Worm (Caenorhabditis elegans) whole organism, L4 larva: ENCODE data around the gene lin-36.

Source experiments
- D1046.2 ChIP-seq: fragments of 200-800 bp; sonication (Bioruptor generic); IDR thresholded peaks from 2 replicates; pipeline ENCODE4 v1.3.6; 2022; ENCODE audit warnings: missing genetic modification characterization, missing compliant biosample characterization
- F37D6.2 ChIP-seq: sonication (generic microtip); optimal IDR thresholded peaks from 2 replicates; lab custom pipeline; 2016; ENCODE audit warnings: mild to moderate bottlenecking, missing genetic modification characterization, missing compliant biosample characterization
- F44E2.7 ChIP-seq: fragments of 200-800 bp; sonication (Bioruptor generic); IDR thresholded peaks from 2 replicates; pipeline ENCODE4 v2.1.2; 2022; ENCODE audit warnings: missing genetic modification characterization, missing compliant biosample characterization
- F49E8.2 ChIP-seq: sonication (generic microtip); optimal IDR thresholded peaks from 2 replicates; lab custom pipeline; 2016; ENCODE audit warnings: missing compliant biosample characterization, mild to moderate bottlenecking, missing genetic modification characterization, borderline replicate concordance
- T20F7.1 ChIP-seq: fragments of 200-800 bp; sonication (Bioruptor generic); optimal IDR thresholded peaks from 2 replicates; lab custom pipeline; 2018; ENCODE audit warnings: mild to moderate bottlenecking, missing genetic modification characterization, missing compliant biosample characterization
- Y105C5A.15 ChIP-seq: fragments of 200-800 bp; sonication (Bioruptor generic); IDR thresholded peaks from 2 replicates; pipeline ENCODE4 v1.3.6; 2022; ENCODE audit warnings: missing genetic modification characterization, missing compliant biosample characterization
- Y5F2A.4 ChIP-seq: fragments of 200-800 bp; sonication (Bioruptor generic); optimal IDR thresholded peaks from 2 replicates; lab custom pipeline; 2018; ENCODE audit warnings: mild to moderate bottlenecking, missing genetic modification characterization, missing compliant biosample characterization
- aha-1 ChIP-seq: fragments of 150-350 bp; peaks from one replicate; lab custom pipeline; 2014; ENCODE audit warnings: missing biosample characterization, missing genetic modification characterization
- ama-1 ChIP-seq: fragments of 150-350 bp; optimal IDR thresholded peaks from 2 replicates; lab custom pipeline; 2014; ENCODE audit warnings: inconsistent platforms, mixed read lengths
- attf-4 ChIP-seq: sonication (generic microtip); optimal IDR thresholded peaks from 3 replicates; lab custom pipeline; 2017; ENCODE audit warnings: missing biosample characterization, missing genetic modification characterization
- ceh-20 ChIP-seq: fragments of 200-800 bp; sonication (Bioruptor generic); IDR thresholded peaks from 2 replicates; pipeline ENCODE4 v1.3.6; 2022; ENCODE audit warnings: missing genetic modification reagents, missing genetic modification characterization, missing compliant biosample characterization
- ceh-28 ChIP-seq: fragments of 150-350 bp; optimal IDR thresholded peaks from 2 replicates; lab custom pipeline; 2014; ENCODE audit warnings: missing biosample characterization, missing genetic modification reagents, missing genetic modification characterization
- ceh-44 ChIP-seq: fragments of 200-800 bp; sonication (Bioruptor generic); IDR thresholded peaks from 2 replicates; pipeline ENCODE4 v1.3.6; 2022; ENCODE audit warnings: missing genetic modification reagents, missing genetic modification characterization, missing compliant biosample characterization
- ces-1 ChIP-seq: fragments of 150-350 bp; sonication (generic microtip); optimal IDR thresholded peaks from 4 replicates; lab custom pipeline; 2014; ENCODE audit warnings: missing biosample characterization, missing genetic modification reagents, missing genetic modification characterization
- cey-2 ChIP-seq: sonication (generic microtip); optimal IDR thresholded peaks from 3 replicates; lab custom pipeline; 2017; ENCODE audit warnings: missing genetic modification characterization, mild to moderate bottlenecking, missing compliant biosample characterization, antibody characterized with exemption, borderline replicate concordance; ENCODE audit not compliant: insufficient read depth
- ctbp-1 ChIP-seq: fragments of 200-800 bp; sonication (Bioruptor generic); IDR thresholded peaks from 2 replicates; pipeline ENCODE4 v1.3.6; 2022; ENCODE audit warnings: missing genetic modification reagents, missing genetic modification characterization, missing compliant biosample characterization
- dmd-9 ChIP-seq: fragments of 200-800 bp; sonication (Bioruptor generic); IDR thresholded peaks from 2 replicates; pipeline ENCODE4 v1.3.6; 2022; ENCODE audit warnings: missing genetic modification reagents, missing genetic modification characterization, missing compliant biosample characterization
- egl-43 ChIP-seq: fragments of 200-800 bp; sonication (Bioruptor generic); IDR thresholded peaks from 2 replicates; pipeline ENCODE4 v1.3.6; 2022; ENCODE audit warnings: missing genetic modification reagents, missing genetic modification characterization, missing compliant biosample characterization
- fkh-10 ChIP-seq: fragments of 150-350 bp; optimal IDR thresholded peaks from 2 replicates; lab custom pipeline; 2014; ENCODE audit warnings: missing biosample characterization, missing genetic modification reagents, missing genetic modification characterization
- hif-1 ChIP-seq, 2 experiments: sonication (generic microtip); optimal IDR thresholded peaks; 2 replicates each; lab custom pipeline; 2016 to 2017; ENCODE audit warnings: missing compliant biosample characterization in 2 of 2, missing genetic modification characterization in 2 of 2, missing genetic modification reagents in 2 of 2, missing genotype in 2 of 2, mild to moderate bottlenecking in 1 of 2
- hmg-1.1 ChIP-seq: fragments of 200-800 bp; sonication (Bioruptor generic); IDR thresholded peaks from 2 replicates; pipeline ENCODE4 v1.3.6; 2022; ENCODE audit warnings: missing genetic modification reagents, missing genetic modification characterization, missing compliant biosample characterization
- jun-1 ChIP-seq: fragments of 150-350 bp; optimal IDR thresholded peaks from 2 replicates; lab custom pipeline; 2014; ENCODE audit warnings: missing biosample characterization, missing genetic modification reagents, missing genetic modification characterization
- lin-15B ChIP-seq: fragments of 150-350 bp; sonication (generic microtip); optimal IDR thresholded peaks from 3 replicates; lab custom pipeline; 2014; ENCODE audit warnings: missing biosample characterization, missing genetic modification characterization
- lsy-2 ChIP-seq, 2 experiments: fragments of 150-350 bp in 1 of 2; sonication (generic microtip) in 1 of 2; optimal IDR thresholded peaks; 2 replicates each; lab custom pipeline; 2014 to 2017; ENCODE audit warnings: missing biosample characterization in 2 of 2, missing genetic modification characterization in 2 of 2
- madf-5 ChIP-seq, 2 experiments: fragments of 200-800 bp; sonication (Bioruptor generic); IDR thresholded peaks; 2 replicates each; pipeline ENCODE4 v1.3.6; 2022; ENCODE audit warnings: missing compliant biosample characterization in 2 of 2, missing genetic modification characterization in 2 of 2
- madf-9 ChIP-seq: fragments of 200-800 bp; sonication (Bioruptor generic); conservative IDR thresholded peaks from 2 replicates; pipeline ENCODE4 v1.3.6; 2022; ENCODE audit warnings: missing genetic modification reagents, missing genetic modification characterization, missing compliant biosample characterization
- mdt-29 ChIP-seq: fragments of 200-800 bp; sonication (Bioruptor generic); IDR thresholded peaks from 2 replicates; pipeline ENCODE4 v1.3.6; 2022; ENCODE audit warnings: missing genetic modification reagents, missing genetic modification characterization, missing compliant biosample characterization
- mxl-3 ChIP-seq: fragments of 200-800 bp; sonication (Bioruptor generic); optimal IDR thresholded peaks from 2 replicates; lab custom pipeline; 2018; ENCODE audit warnings: mild to moderate bottlenecking, missing genetic modification characterization, missing compliant biosample characterization
- nhr-10 ChIP-seq: fragments of 150-350 bp; optimal IDR thresholded peaks from 2 replicates; lab custom pipeline; 2014; ENCODE audit warnings: missing biosample characterization, missing genetic modification characterization
- nhr-102 ChIP-seq: sonication (generic microtip); optimal IDR thresholded peaks from 2 replicates; lab custom pipeline; 2016; ENCODE audit warnings: mild to moderate bottlenecking, missing genetic modification characterization, moderate library complexity, missing compliant biosample characterization
- nhr-28 ChIP-seq: fragments of 150-350 bp; optimal IDR thresholded peaks from 2 replicates; lab custom pipeline; 2014; ENCODE audit warnings: missing biosample characterization, missing genetic modification characterization
- nhr-42 ChIP-seq: fragments of 200-800 bp; sonication (Bioruptor generic); IDR thresholded peaks from 2 replicates; pipeline ENCODE4 v1.3.6; 2022; ENCODE audit warnings: missing genetic modification characterization, missing compliant biosample characterization
- nhr-48 ChIP-seq: sonication (generic microtip); optimal IDR thresholded peaks from 2 replicates; lab custom pipeline; 2016; ENCODE audit warnings: mild to moderate bottlenecking, missing genetic modification characterization, missing compliant biosample characterization
- nhr-76 ChIP-seq: fragments of 150-350 bp; optimal IDR thresholded peaks from 2 replicates; lab custom pipeline; 2014; ENCODE audit warnings: missing biosample characterization, missing genetic modification characterization
- pha-4 ChIP-seq, 2 experiments: fragments of 150-350 bp in 1 of 2; fragments of 200-800 bp in 1 of 2; sonication (Bioruptor generic) in 1 of 2; IDR thresholded peaks in 1 of 2; optimal IDR thresholded peaks in 1 of 2; 2 replicates each; pipeline versions ENCODE4 v1.3.6 to Lab custom; 2014 to 2022; ENCODE audit warnings: missing genetic modification characterization in 2 of 2, missing genetic modification reagents in 2 of 2, missing biosample characterization in 1 of 2, missing compliant biosample characterization in 1 of 2
- php-3 ChIP-seq: fragments of 200-800 bp; sonication (Bioruptor generic); IDR thresholded peaks from 2 replicates; pipeline ENCODE4 v1.3.6; 2022; ENCODE audit warnings: missing genetic modification reagents, missing genetic modification characterization, missing compliant biosample characterization
- pqm-1 ChIP-seq: sonication (generic microtip); optimal IDR thresholded peaks from 2 replicates; lab custom pipeline; 2017; ENCODE audit warnings: missing biosample characterization, missing genetic modification characterization
- skn-1 ChIP-seq: fragments of 150-350 bp; optimal IDR thresholded peaks from 2 replicates; lab custom pipeline; 2014; ENCODE audit warnings: missing biosample characterization, missing genetic modification characterization
- snpc-1.2 ChIP-seq: fragments of 200-800 bp; sonication (Bioruptor generic); IDR thresholded peaks from 2 replicates; pipeline ENCODE4 v1.3.6; 2022; ENCODE audit warnings: missing genetic modification reagents, missing genetic modification characterization, missing compliant biosample characterization
- spr-1 ChIP-seq: sonication (generic microtip); optimal IDR thresholded peaks from 2 replicates; lab custom pipeline; 2016; ENCODE audit warnings: mild to moderate bottlenecking, missing genetic modification characterization, missing compliant biosample characterization
- tag-97 ChIP-seq: fragments of 200-800 bp; sonication (Bioruptor generic); IDR thresholded peaks from 2 replicates; pipeline ENCODE4 v1.3.6; 2022; ENCODE audit warnings: missing genetic modification characterization, missing compliant biosample characterization
- unc-62 ChIP-seq, 3 experiments: fragments of 150-350 bp in 1 of 3; sonication (generic microtip); optimal IDR thresholded peaks in 2 of 3; peaks in 1 of 3; 1 replicate in 1 of 3; 2 replicates in 2 of 3; lab custom pipeline; 2014 to 2017; ENCODE audit warnings: missing biosample characterization in 3 of 3, missing genetic modification characterization in 3 of 3, missing genetic modification reagents in 3 of 3, missing genotype in 1 of 3
- zfp-3 ChIP-seq: fragments of 200-800 bp; sonication (Bioruptor generic); conservative IDR thresholded peaks from 2 replicates; pipeline ENCODE4 v1.3.6; 2022; ENCODE audit warnings: missing genetic modification reagents, missing genetic modification characterization, missing compliant biosample characterization
- zip-11 ChIP-seq: fragments of 200-800 bp; sonication (Bioruptor generic); IDR thresholded peaks from 2 replicates; pipeline ENCODE4 v1.3.6; 2022; ENCODE audit warnings: missing genetic modification characterization, missing compliant biosample characterization
- zip-2 ChIP-seq: fragments of 150-350 bp; optimal IDR thresholded peaks from 2 replicates; lab custom pipeline; 2014; ENCODE audit warnings: missing biosample characterization, missing genetic modification characterization

Gene lin-36

DNA sequence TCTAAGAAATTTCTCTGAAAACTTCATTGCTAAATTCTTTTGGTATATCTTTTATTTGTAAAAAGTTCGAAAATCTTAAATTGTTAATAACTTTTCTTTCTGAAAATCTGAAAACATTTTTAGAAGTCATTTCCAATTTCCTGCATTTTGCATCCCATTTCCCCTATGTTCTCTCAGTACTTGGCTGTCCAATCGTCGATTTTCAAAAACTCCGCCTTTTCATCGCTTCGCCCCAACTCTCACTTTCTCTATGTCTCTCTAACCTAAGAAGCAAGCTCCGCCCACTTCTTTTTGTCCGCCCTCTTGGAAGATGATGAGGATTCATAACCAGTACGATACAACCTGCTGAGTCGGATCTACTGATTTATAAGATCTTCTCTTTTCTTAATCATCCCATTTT lies 44.4 kb upstream of the lin-36 start:
- no peak for TF ChIP-seq ama-1 (lab: Kevin White, UChicago)
- no peak for TF ChIP-seq tag-97
- TF ChIP-seq fkh-10 (GFP tag; lab: Kevin White, UChicago): no peak
- no peak for TF ChIP-seq ceh-44
- no peak for TF ChIP-seq zip-2
- TF ChIP-seq mdt-29 (GFP tag; lab: Robert Waterston, UW): no peak
- no peak for TF ChIP-seq madf-9 (GFP tag; lab: Robert Waterston, UW)
- no peak for TF ChIP-seq skn-1 (tag; lab: Kevin White, UChicago)
- no peak for TF ChIP-seq ctbp-1 (GFP tag; lab: Robert Waterston, UW)
- no peak for TF ChIP-seq F44E2.7 (GFP tag; lab: Robert Waterston, UW)
- no peak for TF ChIP-seq pha-4 (GFP tag; IDR thresholded peaks at IDR 0.05; lab: Robert Waterston, UW)
- TF ChIP-seq pha-4 (tag; optimal IDR thresholded peaks at IDR 0.05; lab: Kevin White, UChicago): no peak
- TF ChIP-seq mxl-3 (GFP tag; lab: Kevin White, UChicago): no peak
- TF ChIP-seq D1046.2 (GFP tag; lab: Robert Waterston, UW): no peak
- no peak for TF ChIP-seq snpc-1.2 (GFP tag; lab: Robert Waterston, UW)
- TF ChIP-seq, all 104 proteins: peak for 0

DNA sequence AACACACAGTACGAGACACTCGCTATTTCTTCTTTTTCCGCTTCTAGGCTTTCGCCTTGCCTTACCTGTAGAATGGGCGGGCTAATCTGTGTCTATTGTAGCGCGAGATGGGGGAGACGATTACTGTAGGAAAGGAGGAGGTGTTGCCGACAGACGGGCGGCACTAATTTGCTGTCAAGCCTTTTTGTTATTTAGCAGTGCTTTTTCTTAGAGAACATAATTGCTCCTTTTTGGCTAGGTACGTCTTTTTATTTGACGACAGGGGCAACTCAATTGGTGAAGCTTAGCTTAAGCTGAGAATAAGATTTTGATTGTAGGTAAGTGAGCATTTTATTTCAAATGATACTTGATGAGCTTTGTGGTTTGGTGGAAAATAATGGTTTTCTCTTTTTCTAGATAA lies 43.0 kb upstream of the lin-36 start:
- no peak for TF ChIP-seq Y5F2A.4 (GFP tag; lab: Kevin White, UChicago)
- TF ChIP-seq unc-62 (GFP tag; optimal IDR thresholded peaks at IDR 0.05 in 1 of 2; lab: Kevin White, UChicago): peak in 1 of 2 experiments; percentile 95
- TF ChIP-seq unc-62 (tag; optimal IDR thresholded peaks at IDR 0.05; lab: Kevin White, UChicago): no peak

DNA sequence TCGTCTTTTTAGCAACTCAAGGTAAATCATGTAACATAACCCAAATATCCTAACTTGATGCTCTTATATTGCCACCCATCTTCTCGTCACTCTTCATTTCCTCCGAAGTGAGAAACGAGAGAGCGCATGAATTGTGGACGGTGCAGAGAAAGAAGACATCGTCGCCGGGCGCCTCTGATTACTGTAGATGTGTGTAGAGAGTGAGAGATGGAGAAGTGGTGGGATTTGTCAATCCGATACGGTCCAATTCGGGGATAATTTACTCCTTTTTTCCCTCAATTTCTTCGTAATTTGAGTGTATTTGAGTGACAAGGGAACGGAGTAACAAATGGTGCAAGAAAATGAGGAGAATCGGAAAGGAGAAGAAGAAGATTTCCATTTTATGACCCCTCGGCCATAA lies 40.4 kb upstream of the lin-36 start:
- TF ChIP-seq unc-62 (GFP tag; optimal IDR thresholded peaks at IDR 0.05 in 1 of 2; lab: Kevin White, UChicago): peak in 1 of 2 experiments; percentile 96
- no peak for TF ChIP-seq unc-62 (tag; optimal IDR thresholded peaks at IDR 0.05; lab: Kevin White, UChicago)
- TF ChIP-seq nhr-76: no peak
- TF ChIP-seq egl-43 (GFP tag; lab: Robert Waterston, UW): no peak

- TF ChIP-seq fkh-10 (GFP tag; lab: Kevin White, UChicago): no peak
- no peak for TF ChIP-seq attf-4
- no peak for TF ChIP-seq zfp-3
- TF ChIP-seq F49E8.2 (tag; lab: Kevin White, UChicago): no peak
- no peak for TF ChIP-seq F37D6.2 (tag; lab: Kevin White, UChicago)
- TF ChIP-seq nhr-10 (tag; lab: Kevin White, UChicago): no peak
- no peak for TF ChIP-seq mdt-29 (GFP tag; lab: Robert Waterston, UW)
- TF ChIP-seq ceh-28 (tag; lab: Kevin White, UChicago): no peak
- no peak for TF ChIP-seq spr-1 (tag; lab: Kevin White, UChicago)
- TF ChIP-seq php-3 (GFP tag; lab: Robert Waterston, UW): no peak
- TF ChIP-seq madf-5 (GFP tag; IDR thresholded peaks at IDR 0.05; lab: Robert Waterston, UW): no peak
- TF ChIP-seq nhr-102 (tag; lab: Kevin White, UChicago): no peak
- TF ChIP-seq zip-2: no peak
- no peak for TF ChIP-seq zip-11 (GFP tag; lab: Robert Waterston, UW)
- no peak for TF ChIP-seq ceh-20 (GFP tag; lab: Robert Waterston, UW)
- TF ChIP-seq Y105C5A.15: no peak
- TF ChIP-seq dmd-9: no peak
- no peak for TF ChIP-seq nhr-48 (tag; lab: Kevin White, UChicago)
Measured at ce11 chrIII:8051838-8052237, 31.2 kb upstream of the lin-36 start.

DNA sequence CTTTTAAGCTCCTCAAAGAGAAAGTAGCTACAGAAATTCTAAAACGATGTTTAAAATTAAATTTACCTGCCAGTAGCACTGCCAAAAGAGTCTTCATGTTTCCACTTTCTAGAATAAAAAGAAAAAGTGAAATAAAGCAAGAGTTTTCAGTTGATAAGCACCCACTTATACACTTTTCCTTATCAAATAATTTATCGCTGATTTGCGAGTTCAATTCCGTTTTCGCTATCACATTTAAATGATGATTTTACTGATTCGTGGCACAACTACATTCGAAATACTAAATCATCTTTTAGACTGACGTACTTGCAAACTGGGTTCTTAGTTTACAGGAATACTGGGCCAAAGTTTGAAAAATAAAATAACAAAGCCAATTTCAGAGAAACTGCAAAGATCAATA lies 30.3 kb upstream of the lin-36 start, which contains the start of gene K12H4.7:
Gene K12H4.7, minus strand, starts transcription at position 138 of the 400 bp plus-strand sequence.
- peak; percentile 91 for TF ChIP-seq pqm-1 (tag; lab: Kevin White, UChicago)
- no peak for TF ChIP-seq hmg-1.1 (GFP tag; lab: Robert Waterston, UW)
- no peak for TF ChIP-seq nhr-42 (GFP tag; lab: Robert Waterston, UW)
- TF ChIP-seq T20F7.1 (GFP tag; lab: Kevin White, UChicago): peak; percentile 36
- TF ChIP-seq aha-1 (tag; lab: Kevin White, UChicago): peak; percentile 1
- no peak for TF ChIP-seq jun-1 (tag; lab: Kevin White, UChicago)
- no peak for TF ChIP-seq cey-2 (tag; lab: Kevin White, UChicago)
- TF ChIP-seq ctbp-1 (GFP tag; lab: Robert Waterston, UW): no peak
- TF ChIP-seq nhr-28 (tag; lab: Kevin White, UChicago): peak; percentile 76
- TF ChIP-seq lsy-2 (tag; optimal IDR thresholded peaks at IDR 0.05; lab: Kevin White, UChicago): no peak
- TF ChIP-seq lin-15B: no peak
- TF ChIP-seq hif-1 (tag; optimal IDR thresholded peaks at IDR 0.05; lab: Kevin White, UChicago): no peak
- no peak for TF ChIP-seq ces-1 (GFP tag; lab: Kevin White, UChicago)
